Worm (Caenorhabditis elegans) whole organism, late embryonic: ENCODE data around the gene dop-3.

Source experiments
- ama-1 ChIP-seq: fragments of 150-350 bp; optimal IDR thresholded peaks from 2 replicates; lab custom pipeline; 2014
- ceh-18 ChIP-seq: sonication (generic microtip); optimal IDR thresholded peaks from 2 replicates; lab custom pipeline; 2016; ENCODE audit warnings: missing genetic modification characterization, missing compliant biosample characterization
- ceh-24 ChIP-seq: sonication (generic microtip); optimal IDR thresholded peaks from 2 replicates; lab custom pipeline; 2016; ENCODE audit warnings: mild to moderate bottlenecking, missing genetic modification characterization, missing compliant biosample characterization
- ceh-48 ChIP-seq: sonication (generic microtip); optimal IDR thresholded peaks from 2 replicates; lab custom pipeline; 2016; ENCODE audit warnings: missing genetic modification characterization, inconsistent platforms, missing compliant biosample characterization
- ceh-9 ChIP-seq: sonication (generic microtip); optimal IDR thresholded peaks from 2 replicates; lab custom pipeline; 2016; ENCODE audit warnings: mild to moderate bottlenecking, missing genetic modification characterization, inconsistent platforms, missing compliant biosample characterization
- dve-1 ChIP-seq: sonication (generic microtip); optimal IDR thresholded peaks from 2 replicates; lab custom pipeline; 2017; ENCODE audit warnings: antibody characterized with exemption, mild to moderate bottlenecking, missing genetic modification characterization, missing compliant biosample characterization
- hlh-13 ChIP-seq: fragments of 200-800 bp; sonication (Bioruptor generic); optimal IDR thresholded peaks from 2 replicates; lab custom pipeline; 2018; ENCODE audit warnings: mild to moderate bottlenecking, missing genetic modification characterization, missing compliant biosample characterization
- pag-3 ChIP-seq: sonication (generic microtip); optimal IDR thresholded peaks from 2 replicates; lab custom pipeline; 2016; ENCODE audit warnings: missing compliant biosample characterization, missing genetic modification characterization, borderline replicate concordance
- pqm-1 ChIP-seq: sonication (generic microtip); optimal IDR thresholded peaks from 2 replicates; lab custom pipeline; 2016; ENCODE audit warnings: missing genetic modification characterization, missing compliant biosample characterization
- unc-55 ChIP-seq: sonication (generic microtip); optimal IDR thresholded peaks from 2 replicates; lab custom pipeline; 2017; ENCODE audit warnings: missing biosample characterization, missing genetic modification reagents, missing genetic modification characterization

DNA sequence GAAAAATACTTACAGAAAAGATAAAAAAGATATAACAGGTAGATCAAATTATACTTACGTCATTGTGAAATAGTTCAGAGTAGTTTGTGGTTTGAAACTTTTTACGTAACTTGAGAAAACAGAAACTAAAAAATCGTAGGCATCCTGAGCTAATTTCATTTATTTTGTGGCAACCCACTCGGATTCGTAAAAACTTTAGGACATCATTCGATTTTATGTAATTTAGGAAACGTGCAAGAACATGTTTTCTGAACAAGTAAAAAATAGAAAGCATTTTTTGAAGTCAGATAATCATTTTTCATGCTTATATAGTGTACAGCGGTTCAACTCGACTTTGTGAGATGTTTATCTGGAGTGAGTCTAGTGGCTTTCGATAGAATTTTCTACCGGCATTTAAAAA, 29.2 kb upstream of the dop-3 start, which contains the start of gene hic-1:
- TF ChIP-seq ceh-18 (tag; lab: Kevin White, UChicago) (no peak), hlh-13 (no peak), dve-1 (tag; lab: Kevin White, UChicago) (no peak), unc-55 (GFP tag; lab: Kevin White, UChicago) (no peak), pag-3 (no peak), ceh-9 (tag; lab: Kevin White, UChicago) (no peak), ceh-24 (tag; lab: Kevin White, UChicago) (no peak), pqm-1 (tag; lab: Kevin White, UChicago) (no peak), ama-1 (no peak), ceh-48 (tag; lab: Kevin White, UChicago) (no peak)
